Worm (Caenorhabditis elegans) whole organism, late embryonic: ENCODE data around the gene daf-37.

Experiments used
- C08G9.2 ChIP-seq: sonication (generic microtip); optimal IDR thresholded peaks from 2 replicates; lab custom pipeline; 2016; ENCODE audit warnings: mild to moderate bottlenecking, missing genetic modification characterization, moderate library complexity, missing compliant biosample characterization
- K09A11.1 ChIP-seq: sonication (generic microtip); optimal IDR thresholded peaks from 2 replicates; lab custom pipeline; 2017; ENCODE audit warnings: antibody characterized with exemption, mild to moderate bottlenecking, missing genetic modification characterization, missing compliant biosample characterization; ENCODE audit not compliant: insufficient read depth
- ahr-1 ChIP-seq: sonication (generic microtip); optimal IDR thresholded peaks from 2 replicates; lab custom pipeline; 2016; ENCODE audit warnings: missing genetic modification characterization, missing compliant biosample characterization
- ama-1 ChIP-seq: fragments of 150-350 bp; optimal IDR thresholded peaks from 2 replicates; lab custom pipeline; 2014
- ceh-2 ChIP-seq: sonication (generic microtip); optimal IDR thresholded peaks from 2 replicates; lab custom pipeline; 2016; ENCODE audit warnings: missing genotype, missing genetic modification characterization, missing compliant biosample characterization
- ceh-22 ChIP-seq: sonication (generic microtip); optimal IDR thresholded peaks from 2 replicates; lab custom pipeline; 2017; ENCODE audit warnings: missing biosample characterization, missing genetic modification characterization
- ceh-31 ChIP-seq: sonication (generic microtip); optimal IDR thresholded peaks from 2 replicates; lab custom pipeline; 2016; ENCODE audit warnings: missing genetic modification characterization, missing compliant biosample characterization
- dmd-4 ChIP-seq: sonication (generic microtip); optimal IDR thresholded peaks from 2 replicates; lab custom pipeline; 2016; ENCODE audit warnings: borderline replicate concordance, missing genetic modification characterization, missing compliant biosample characterization
- dve-1 ChIP-seq: sonication (generic microtip); optimal IDR thresholded peaks from 2 replicates; lab custom pipeline; 2017; ENCODE audit warnings: antibody characterized with exemption, mild to moderate bottlenecking, missing genetic modification characterization, missing compliant biosample characterization
- elt-2 ChIP-seq: sonication (generic microtip); optimal IDR thresholded peaks from 2 replicates; lab custom pipeline; 2016; ENCODE audit warnings: missing genetic modification reagents, missing genetic modification characterization, missing compliant biosample characterization
- elt-4 ChIP-seq: sonication (generic microtip); optimal IDR thresholded peaks from 2 replicates; lab custom pipeline; 2016; ENCODE audit warnings: missing genetic modification characterization, missing compliant biosample characterization
- ets-4 ChIP-seq: sonication (generic microtip); optimal IDR thresholded peaks from 2 replicates; lab custom pipeline; 2016; ENCODE audit warnings: missing genetic modification characterization, missing compliant biosample characterization
- fkh-6 ChIP-seq: sonication (generic microtip); optimal IDR thresholded peaks from 2 replicates; lab custom pipeline; 2016; ENCODE audit warnings: missing genetic modification characterization, missing compliant biosample characterization
- gmeb-2 ChIP-seq: sonication (generic microtip); optimal IDR thresholded peaks from 2 replicates; lab custom pipeline; 2016; ENCODE audit warnings: missing genetic modification characterization, inconsistent platforms, missing compliant biosample characterization
- hlh-15 ChIP-seq: sonication (generic microtip); optimal IDR thresholded peaks from 2 replicates; lab custom pipeline; 2016; ENCODE audit warnings: missing genetic modification characterization, missing compliant biosample characterization
- hlh-30 ChIP-seq: sonication (generic microtip); optimal IDR thresholded peaks from 2 replicates; lab custom pipeline; 2017; ENCODE audit warnings: antibody characterized with exemption, missing genetic modification characterization, missing compliant biosample characterization; ENCODE audit not compliant: insufficient read depth
- hlh-6 ChIP-seq: sonication (generic microtip); optimal IDR thresholded peaks from 2 replicates; lab custom pipeline; 2016; ENCODE audit warnings: missing genotype, missing genetic modification characterization, missing compliant biosample characterization
- lin-11 ChIP-seq: fragments of 200-800 bp; sonication (Bioruptor generic); optimal IDR thresholded peaks from 2 replicates; lab custom pipeline; 2018; ENCODE audit warnings: mild to moderate bottlenecking, missing genetic modification characterization, missing compliant biosample characterization
- madf-2 ChIP-seq: sonication (generic microtip); optimal IDR thresholded peaks from 2 replicates; lab custom pipeline; 2017; ENCODE audit warnings: missing genetic modification characterization, missing compliant biosample characterization
- mec-3 ChIP-seq: sonication (generic microtip); optimal IDR thresholded peaks from 2 replicates; lab custom pipeline; 2016; ENCODE audit warnings: borderline replicate concordance, missing genetic modification characterization, missing compliant biosample characterization
- nfya-1 ChIP-seq: sonication (generic microtip); optimal IDR thresholded peaks from 2 replicates; lab custom pipeline; 2017; ENCODE audit warnings: missing genetic modification characterization, mild to moderate bottlenecking, missing compliant biosample characterization, antibody characterized with exemption, moderate library complexity
- nhr-232 ChIP-seq: sonication (generic microtip); optimal IDR thresholded peaks from 2 replicates; lab custom pipeline; 2016; ENCODE audit warnings: missing genetic modification characterization, missing compliant biosample characterization
- odd-2 ChIP-seq: sonication (generic microtip); optimal IDR thresholded peaks from 2 replicates; lab custom pipeline; 2017; ENCODE audit warnings: antibody characterized with exemption, mild to moderate bottlenecking, missing genetic modification characterization, missing compliant biosample characterization
- pag-3 ChIP-seq: sonication (generic microtip); optimal IDR thresholded peaks from 2 replicates; lab custom pipeline; 2016; ENCODE audit warnings: missing compliant biosample characterization, missing genetic modification characterization, borderline replicate concordance
- pat-9 ChIP-seq: fragments of 200-800 bp; sonication (Bioruptor generic); optimal IDR thresholded peaks from 2 replicates; lab custom pipeline; 2018; ENCODE audit warnings: mild to moderate bottlenecking, missing genetic modification characterization, moderate library complexity, missing compliant biosample characterization
- pax-1 ChIP-seq: fragments of 150-350 bp; optimal IDR thresholded peaks from 2 replicates; lab custom pipeline; 2014; ENCODE audit warnings: missing biosample characterization, missing genetic modification characterization
- pha-2 ChIP-seq: sonication (generic microtip); optimal IDR thresholded peaks from 2 replicates; lab custom pipeline; 2017; ENCODE audit warnings: mild to moderate bottlenecking, missing genetic modification characterization, missing compliant biosample characterization
- pros-1 ChIP-seq: fragments of 150-350 bp; optimal IDR thresholded peaks from 2 replicates; lab custom pipeline; 2014; ENCODE audit warnings: missing biosample characterization, missing genetic modification reagents, missing genetic modification characterization
- ref-2 ChIP-seq: sonication (generic microtip); optimal IDR thresholded peaks from 2 replicates; lab custom pipeline; 2016; ENCODE audit warnings: missing genetic modification characterization, missing compliant biosample characterization
- rnt-1 ChIP-seq: sonication (generic microtip); optimal IDR thresholded peaks from 2 replicates; lab custom pipeline; 2016; ENCODE audit warnings: missing genetic modification characterization, missing compliant biosample characterization
- sdc-2 ChIP-seq: sonication (generic microtip); optimal IDR thresholded peaks from 2 replicates; lab custom pipeline; 2016; ENCODE audit warnings: missing genotype, missing genetic modification characterization, missing compliant biosample characterization
- ttx-3 ChIP-seq: sonication (generic microtip); optimal IDR thresholded peaks from 2 replicates; lab custom pipeline; 2016; ENCODE audit warnings: missing genetic modification reagents, missing genetic modification characterization, missing compliant biosample characterization
- unc-42 ChIP-seq: sonication (generic microtip); optimal IDR thresholded peaks from 2 replicates; lab custom pipeline; 2016; ENCODE audit warnings: missing genotype, missing genetic modification characterization, missing compliant biosample characterization
- zip-5 ChIP-seq: sonication (generic microtip); optimal IDR thresholded peaks from 2 replicates; lab custom pipeline; 2016; ENCODE audit warnings: missing genetic modification characterization, missing compliant biosample characterization
- ztf-16 ChIP-seq: sonication (generic microtip); optimal IDR thresholded peaks from 2 replicates; lab custom pipeline; 2017; ENCODE audit warnings: missing genetic modification characterization, missing compliant biosample characterization

Gene daf-37

ce11 chrII:6230116-6230515 lies 22.1 kb upstream of the daf-37 start:
- TF ChIP-seq unc-42 (tag; lab: Kevin White, UChicago) (peak; percentile 61), elt-4 (tag; lab: Kevin White, UChicago) (no peak)

DNA sequence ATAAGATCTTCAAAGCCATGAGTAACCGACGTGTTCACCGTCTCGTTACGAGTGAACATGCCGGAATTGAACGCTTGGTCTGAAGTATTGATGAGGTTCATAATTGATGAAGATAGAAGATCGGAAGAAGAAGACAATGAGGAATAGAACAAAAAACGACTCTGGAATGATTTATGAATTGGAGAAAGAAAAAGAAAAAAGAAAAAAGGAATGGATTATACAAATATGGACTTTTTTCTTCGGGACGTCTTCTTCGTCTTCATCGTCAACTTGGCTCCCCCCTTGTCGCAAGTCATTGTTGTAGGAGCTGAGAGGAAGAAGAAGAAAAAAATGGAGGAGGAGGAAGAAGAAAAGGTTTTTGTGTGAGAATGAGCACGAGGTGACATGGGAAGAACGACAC lies 19.0 kb upstream of the daf-37 start, which contains the start of gene srsy-2:
TSS of gene srsy-2 (minus strand) at position 101 of the 400 bp plus-strand sequence.
- TF ChIP-seq zip-5 (tag; lab: Kevin White, UChicago) (no peak), ahr-1 (tag; lab: Kevin White, UChicago) (no peak), ztf-16 (tag; lab: Kevin White, UChicago) (no peak)

DNA sequence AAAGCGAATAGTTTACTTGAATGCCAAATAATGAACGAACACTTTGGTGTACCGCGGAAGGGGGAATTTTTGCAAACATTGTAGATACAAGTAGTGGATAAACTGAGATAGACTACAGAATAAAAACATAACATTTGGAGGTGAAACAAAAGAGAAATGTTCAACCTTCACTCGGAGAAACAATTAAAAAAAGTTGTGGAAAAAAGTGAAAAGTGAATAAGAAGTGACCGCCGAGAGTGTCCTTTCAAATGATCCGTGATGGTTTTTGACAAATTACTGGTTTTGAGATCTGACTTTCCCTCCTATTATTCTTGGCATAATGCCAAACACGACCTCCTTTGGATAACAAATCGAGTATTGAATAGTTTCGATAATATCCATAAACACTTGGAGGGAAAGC lies 15.7 kb upstream of the daf-37 start:
- TF ChIP-seq elt-2 (tag; lab: Kevin White, UChicago) (no peak), dve-1 (tag; lab: Kevin White, UChicago) (no peak), pat-9 (no peak), ets-4 (tag; lab: Kevin White, UChicago) (no peak), ttx-3 (tag; lab: Kevin White, UChicago) (no peak), nfya-1 (tag; lab: Kevin White, UChicago) (no peak), hlh-15 (tag; lab: Kevin White, UChicago) (no peak), K09A11.1 (tag; lab: Kevin White, UChicago) (no peak)

- TF ChIP-seq unc-42 (tag; lab: Kevin White, UChicago) = no peak
- no peak for TF ChIP-seq ref-2
- TF ChIP-seq dmd-4 = no peak
- TF ChIP-seq pag-3 (tag; lab: Kevin White, UChicago) = no peak
- no peak for TF ChIP-seq C08G9.2 (tag; lab: Kevin White, UChicago)
- TF ChIP-seq pax-1 (tag; lab: Kevin White, UChicago) = no peak
- no peak for TF ChIP-seq ztf-16 (tag; lab: Kevin White, UChicago)
- no peak for TF ChIP-seq lin-11 (tag; lab: Kevin White, UChicago)
- no peak for TF ChIP-seq hlh-30
- TF ChIP-seq pat-9 = no peak
- no peak for TF ChIP-seq mec-3 (tag; lab: Kevin White, UChicago)
- TF ChIP-seq gmeb-2 = no peak
- no peak for TF ChIP-seq madf-2 (tag; lab: Kevin White, UChicago)
- TF ChIP-seq dve-1 (tag; lab: Kevin White, UChicago) = no peak
- TF ChIP-seq odd-2 (tag; lab: Kevin White, UChicago) = no peak
- TF ChIP-seq ceh-22 (tag; lab: Kevin White, UChicago) = no peak
- TF ChIP-seq sdc-2 (tag; lab: Kevin White, UChicago) = no peak
- TF ChIP-seq ama-1 (lab: Kevin White, UChicago) = no peak
- TF ChIP-seq fkh-6 (tag; lab: Kevin White, UChicago) = no peak
Measured at ce11 chrII:6222558-6222957, 14.5 kb upstream of the daf-37 start, which contains the start of gene C30B5.6. Gene C30B5.6, minus strand, starts transcription at chrII:6222658.

ce11 chrII:6221470-6221869 lies 13.5 kb upstream of the daf-37 start:
- no peak for TF ChIP-seq madf-2 (tag; lab: Kevin White, UChicago)

- TF ChIP-seq pha-2 (no peak), rnt-1 (tag; lab: Kevin White, UChicago) (no peak), pros-1 (no peak), nhr-232 (tag; lab: Kevin White, UChicago) (no peak), hlh-30 (no peak), hlh-6 (no peak), ceh-31 (tag; lab: Kevin White, UChicago) (no peak), ceh-2 (no peak)
- TF ChIP-seq, all 69 proteins: peak for 0
Measured at ce11 chrII:6219346-6219745, 11.3 kb upstream of the daf-37 start, which contains the start of gene mks-2. Gene mks-2, minus strand, starts transcription at chrII:6219446.
